Worm (Caenorhabditis elegans): ENCODE measurements around the gene H09F14.1.

ce11 chrV:10648146-10648545 is 32.8 kb upstream of the H09F14.1 start, which contains the start of gene aqp-6:
- TF ChIP-seq F44E2.7 (GFP tag; IDR thresholded peaks at IDR 0.05) (no peak), egl-27 (tag; optimal IDR thresholded peaks at IDR 0.05) (no peak), gei-8 (GFP tag; optimal IDR thresholded peaks at IDR 0.05) (no peak), nhr-102 (tag; optimal IDR thresholded peaks at IDR 0.05) (no peak), pha-4 (GFP tag; IDR thresholded peaks at IDR 0.05) (no peak), pha-4 (tag; optimal IDR thresholded peaks at IDR 0.05) (no peak), fos-1 (tag; optimal IDR thresholded peaks at IDR 0.05) (no peak), unc-130 (GFP tag; optimal IDR thresholded peaks at IDR 0.05) (no peak), sdz-12 (GFP tag; optimal IDR thresholded peaks at IDR 0.05) (no peak), zag-1 (tag; optimal IDR thresholded peaks at IDR 0.05) (no peak), Y105C5A.15 (GFP tag; IDR thresholded peaks at IDR 0.05) (no peak), dmd-9 (GFP tag; IDR thresholded peaks at IDR 0.05) (no peak), daf-12 (tag; optimal IDR thresholded peaks at IDR 0.05) (no peak), nhr-10 (tag; optimal IDR thresholded peaks at IDR 0.05) (no peak)
